Worm (Caenorhabditis elegans): ENCODE data around the gene slc-25A18.2.

DNA sequence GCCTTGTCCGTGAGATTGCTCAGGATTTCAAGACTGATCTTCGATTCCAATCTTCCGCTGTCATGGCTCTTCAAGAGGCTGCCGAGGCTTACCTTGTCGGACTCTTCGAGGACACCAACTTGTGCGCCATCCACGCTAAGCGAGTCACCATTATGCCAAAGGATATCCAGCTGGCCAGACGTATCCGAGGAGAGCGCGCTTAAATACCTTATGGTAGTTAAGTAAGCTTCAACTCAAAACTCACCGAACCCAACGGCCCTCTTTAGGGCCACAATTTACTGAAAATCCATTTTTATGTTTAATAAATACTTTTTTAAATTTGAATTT, 13.6 kb downstream of the slc-25A18.2 start:
- no peak for TF ChIP-seq ref-1 (GFP tag; conservative IDR thresholded peaks at IDR 0.05)
- no peak for TF ChIP-seq klf-2 (GFP tag; conservative IDR thresholded peaks at IDR 0.05)
- no peak for TF ChIP-seq med-1 (GFP tag; optimal IDR thresholded peaks at IDR 0.05; ENCODE audit: insufficient read depth)
- TF ChIP-seq ztf-23 (GFP tag; IDR thresholded peaks at IDR 0.05) = no peak
- no peak for TF ChIP-seq T22C8.4 (GFP tag; IDR thresholded peaks at IDR 0.05)
- TF ChIP-seq flt-1 (GFP tag; IDR thresholded peaks at IDR 0.05) = peak; percentile 65
- TF ChIP-seq tab-1 (GFP tag; IDR thresholded peaks at IDR 0.05) = no peak
- TF ChIP-seq ztf-29 (GFP tag; IDR thresholded peaks at IDR 0.05) = no peak
- TF ChIP-seq cog-1 (tag; optimal IDR thresholded peaks at IDR 0.05) = no peak
